Worm (Caenorhabditis elegans): ENCODE measurements around the gene sec-5.

DNA sequence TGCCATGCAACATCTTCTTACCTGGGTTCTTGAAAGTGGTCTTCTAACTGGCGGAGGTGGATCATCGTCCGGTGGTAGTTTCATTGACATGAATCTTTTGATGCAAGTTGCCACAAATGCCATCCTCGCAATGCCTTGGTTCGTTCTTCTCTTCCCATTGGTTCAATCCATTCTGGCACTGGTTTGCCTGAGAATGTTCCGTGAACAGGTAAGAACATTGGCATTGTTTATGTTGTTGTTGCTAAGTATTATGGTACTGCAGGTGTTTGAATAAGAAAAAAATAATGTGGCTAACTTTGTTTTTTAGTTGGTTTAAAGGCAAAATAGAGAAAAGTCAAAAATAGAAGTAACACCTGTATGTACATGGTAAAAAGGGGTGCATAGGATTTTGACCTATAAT, 33.2 kb downstream of the sec-5 start:
- TF ChIP-seq nhr-77 (tag; optimal IDR thresholded peaks at IDR 0.05) = no peak
- TF ChIP-seq tbx-2 (tag; optimal IDR thresholded peaks at IDR 0.05) = no peak
- TF ChIP-seq nhr-11 (tag; optimal IDR thresholded peaks at IDR 0.05) = no peak
- no peak for TF ChIP-seq egl-5 (tag; optimal IDR thresholded peaks at IDR 0.05)
- TF ChIP-seq sea-2 (GFP tag; optimal IDR thresholded peaks at IDR 0.05) = no peak
- no peak for TF ChIP-seq elt-2 (tag; optimal IDR thresholded peaks at IDR 0.05)
- no peak for TF ChIP-seq elt-3 (tag; optimal IDR thresholded peaks at IDR 0.05)
- TF ChIP-seq lsy-12 (tag; optimal IDR thresholded peaks at IDR 0.05) = no peak
- TF ChIP-seq skn-1 (tag; optimal IDR thresholded peaks at IDR 0.05) = no peak
- no peak for TF ChIP-seq nhr-76 (tag; optimal IDR thresholded peaks at IDR 0.05)
- no peak for TF ChIP-seq lin-39 (tag; optimal IDR thresholded peaks at IDR 0.05)
